Worm (Caenorhabditis elegans) whole organism, late embryonic: ENCODE measurements around the gene F49E2.2.

Source experiments
- C08G9.2 ChIP-seq: sonication (generic microtip); optimal IDR thresholded peaks from 2 replicates; lab custom pipeline; 2016; ENCODE audit warnings: mild to moderate bottlenecking, missing genetic modification characterization, moderate library complexity, missing compliant biosample characterization
- C38D4.7 ChIP-seq: fragments of 200-800 bp; sonication (Bioruptor generic); optimal IDR thresholded peaks from 2 replicates; lab custom pipeline; 2018; ENCODE audit warnings: mild to moderate bottlenecking, missing genetic modification characterization, moderate library complexity, missing compliant biosample characterization
- F13H6.1 ChIP-seq: sonication (generic microtip); optimal IDR thresholded peaks from 2 replicates; lab custom pipeline; 2016; ENCODE audit warnings: missing genetic modification characterization, missing compliant biosample characterization
- K09A11.1 ChIP-seq: sonication (generic microtip); optimal IDR thresholded peaks from 2 replicates; lab custom pipeline; 2017; ENCODE audit warnings: antibody characterized with exemption, mild to moderate bottlenecking, missing genetic modification characterization, missing compliant biosample characterization; ENCODE audit not compliant: insufficient read depth
- T23F11.4 ChIP-seq: fragments of 200-800 bp; sonication (Bioruptor generic); optimal IDR thresholded peaks from 2 replicates; lab custom pipeline; 2018; ENCODE audit warnings: mild to moderate bottlenecking, missing genetic modification characterization, missing compliant biosample characterization
- ahr-1 ChIP-seq: sonication (generic microtip); optimal IDR thresholded peaks from 2 replicates; lab custom pipeline; 2016; ENCODE audit warnings: missing genetic modification characterization, missing compliant biosample characterization
- ceh-22 ChIP-seq: sonication (generic microtip); optimal IDR thresholded peaks from 2 replicates; lab custom pipeline; 2017; ENCODE audit warnings: missing biosample characterization, missing genetic modification characterization
- ceh-30 ChIP-seq: fragments of 150-350 bp; optimal IDR thresholded peaks from 2 replicates; lab custom pipeline; 2014; ENCODE audit warnings: missing biosample characterization, missing genetic modification characterization
- ceh-48 ChIP-seq: sonication (generic microtip); optimal IDR thresholded peaks from 2 replicates; lab custom pipeline; 2016; ENCODE audit warnings: missing genetic modification characterization, inconsistent platforms, missing compliant biosample characterization
- ceh-9 ChIP-seq: sonication (generic microtip); optimal IDR thresholded peaks from 2 replicates; lab custom pipeline; 2016; ENCODE audit warnings: mild to moderate bottlenecking, missing genetic modification characterization, inconsistent platforms, missing compliant biosample characterization
- elt-2 ChIP-seq: sonication (generic microtip); optimal IDR thresholded peaks from 2 replicates; lab custom pipeline; 2016; ENCODE audit warnings: missing genetic modification reagents, missing genetic modification characterization, missing compliant biosample characterization
- elt-4 ChIP-seq: sonication (generic microtip); optimal IDR thresholded peaks from 2 replicates; lab custom pipeline; 2016; ENCODE audit warnings: missing genetic modification characterization, missing compliant biosample characterization
- ets-4 ChIP-seq: sonication (generic microtip); optimal IDR thresholded peaks from 2 replicates; lab custom pipeline; 2016; ENCODE audit warnings: missing genetic modification characterization, missing compliant biosample characterization
- fkh-10 ChIP-seq: fragments of 150-350 bp; optimal IDR thresholded peaks from 2 replicates; lab custom pipeline; 2014; ENCODE audit warnings: missing biosample characterization, missing genetic modification reagents, missing genetic modification characterization
- fkh-6 ChIP-seq: sonication (generic microtip); optimal IDR thresholded peaks from 2 replicates; lab custom pipeline; 2016; ENCODE audit warnings: missing genetic modification characterization, missing compliant biosample characterization
- hlh-13 ChIP-seq: fragments of 200-800 bp; sonication (Bioruptor generic); optimal IDR thresholded peaks from 2 replicates; lab custom pipeline; 2018; ENCODE audit warnings: mild to moderate bottlenecking, missing genetic modification characterization, missing compliant biosample characterization
- hlh-30 ChIP-seq: sonication (generic microtip); optimal IDR thresholded peaks from 2 replicates; lab custom pipeline; 2017; ENCODE audit warnings: antibody characterized with exemption, missing genetic modification characterization, missing compliant biosample characterization; ENCODE audit not compliant: insufficient read depth
- hlh-8 ChIP-seq: sonication (generic microtip); optimal IDR thresholded peaks from 2 replicates; lab custom pipeline; 2016; ENCODE audit warnings: missing genotype, missing genetic modification characterization, missing compliant biosample characterization
- lim-6 ChIP-seq: sonication (generic microtip); optimal IDR thresholded peaks from 2 replicates; lab custom pipeline; 2016; ENCODE audit warnings: missing genetic modification characterization, missing compliant biosample characterization
- lin-11 ChIP-seq: fragments of 200-800 bp; sonication (Bioruptor generic); optimal IDR thresholded peaks from 2 replicates; lab custom pipeline; 2018; ENCODE audit warnings: mild to moderate bottlenecking, missing genetic modification characterization, missing compliant biosample characterization
- nfya-1 ChIP-seq: sonication (generic microtip); optimal IDR thresholded peaks from 2 replicates; lab custom pipeline; 2017; ENCODE audit warnings: missing genetic modification characterization, mild to moderate bottlenecking, missing compliant biosample characterization, antibody characterized with exemption, moderate library complexity
- nhr-232 ChIP-seq: sonication (generic microtip); optimal IDR thresholded peaks from 2 replicates; lab custom pipeline; 2016; ENCODE audit warnings: missing genetic modification characterization, missing compliant biosample characterization
- odd-2 ChIP-seq: sonication (generic microtip); optimal IDR thresholded peaks from 2 replicates; lab custom pipeline; 2017; ENCODE audit warnings: antibody characterized with exemption, mild to moderate bottlenecking, missing genetic modification characterization, missing compliant biosample characterization
- pax-1 ChIP-seq: fragments of 150-350 bp; optimal IDR thresholded peaks from 2 replicates; lab custom pipeline; 2014; ENCODE audit warnings: missing biosample characterization, missing genetic modification characterization
- pha-2 ChIP-seq: sonication (generic microtip); optimal IDR thresholded peaks from 2 replicates; lab custom pipeline; 2017; ENCODE audit warnings: mild to moderate bottlenecking, missing genetic modification characterization, missing compliant biosample characterization
- pha-4 ChIP-seq: fragments of 150-350 bp; optimal IDR thresholded peaks from 2 replicates; lab custom pipeline; 2018; ENCODE audit warnings: missing biosample characterization, missing genetic modification reagents, missing genetic modification characterization
- pqm-1 ChIP-seq: sonication (generic microtip); optimal IDR thresholded peaks from 2 replicates; lab custom pipeline; 2016; ENCODE audit warnings: missing genetic modification characterization, missing compliant biosample characterization
- pros-1 ChIP-seq: fragments of 150-350 bp; optimal IDR thresholded peaks from 2 replicates; lab custom pipeline; 2014; ENCODE audit warnings: missing biosample characterization, missing genetic modification reagents, missing genetic modification characterization
- ref-2 ChIP-seq: sonication (generic microtip); optimal IDR thresholded peaks from 2 replicates; lab custom pipeline; 2016; ENCODE audit warnings: missing genetic modification characterization, missing compliant biosample characterization
- sox-4 ChIP-seq: sonication (generic microtip); optimal IDR thresholded peaks from 2 replicates; lab custom pipeline; 2017; ENCODE audit warnings: mild to moderate bottlenecking, missing genetic modification characterization, inconsistent platforms, missing compliant biosample characterization
- tbx-2 ChIP-seq: sonication (generic microtip); optimal IDR thresholded peaks from 2 replicates; lab custom pipeline; 2016; ENCODE audit warnings: missing genetic modification characterization, missing compliant biosample characterization
- unc-42 ChIP-seq: sonication (generic microtip); optimal IDR thresholded peaks from 2 replicates; lab custom pipeline; 2016; ENCODE audit warnings: missing genotype, missing genetic modification characterization, missing compliant biosample characterization
- unc-86 ChIP-seq: sonication (generic microtip); optimal IDR thresholded peaks from 2 replicates; lab custom pipeline; 2016; ENCODE audit warnings: missing genetic modification characterization, missing compliant biosample characterization
- ztf-16 ChIP-seq: sonication (generic microtip); optimal IDR thresholded peaks from 2 replicates; lab custom pipeline; 2017; ENCODE audit warnings: missing genetic modification characterization, missing compliant biosample characterization

The F49E2.2 gene

ce11 chrX:9548011-9548795 is 18.3 kb upstream of the F49E2.2 start:
- no peak for TF ChIP-seq ahr-1 (tag; lab: Kevin White, UChicago)
- no peak for TF ChIP-seq pax-1 (tag; lab: Kevin White, UChicago)
- TF ChIP-seq C08G9.2 (tag; lab: Kevin White, UChicago) = no peak
- no peak for TF ChIP-seq ceh-48 (tag; lab: Kevin White, UChicago)
- TF ChIP-seq nfya-1 (tag; lab: Kevin White, UChicago) = no peak
- TF ChIP-seq pqm-1 = no peak
- TF ChIP-seq ceh-9 (tag; lab: Kevin White, UChicago) = no peak
- no peak for TF ChIP-seq lim-6 (tag; lab: Kevin White, UChicago)
- TF ChIP-seq F13H6.1 = no peak
- TF ChIP-seq ets-4 = no peak
- no peak for TF ChIP-seq elt-2 (tag; lab: Kevin White, UChicago)
- no peak for TF ChIP-seq hlh-8
- TF ChIP-seq sox-4 (tag; lab: Kevin White, UChicago) = no peak
- no peak for TF ChIP-seq ref-2 (tag; lab: Kevin White, UChicago)
- TF ChIP-seq unc-86 = no peak
- no peak for TF ChIP-seq hlh-30 (tag; lab: Kevin White, UChicago)

ce11 chrX:9548890-9549289 is 17.6 kb upstream of the F49E2.2 start:
- TF ChIP-seq pros-1 (tag; lab: Kevin White, UChicago) = no peak
- no peak for TF ChIP-seq ceh-30 (tag; lab: Kevin White, UChicago)
- no peak for TF ChIP-seq ceh-22 (tag; lab: Kevin White, UChicago)
- TF ChIP-seq T23F11.4 (GFP tag; lab: Kevin White, UChicago) = no peak
- no peak for TF ChIP-seq tbx-2 (tag; lab: Kevin White, UChicago)
- TF ChIP-seq hlh-13 (GFP tag; lab: Kevin White, UChicago) = no peak
- TF ChIP-seq pha-4 (tag; lab: Kevin White, UChicago) = no peak
- no peak for TF ChIP-seq C08G9.2 (tag; lab: Kevin White, UChicago)
- no peak for TF ChIP-seq lim-6 (tag; lab: Kevin White, UChicago)
- no peak for TF ChIP-seq elt-2 (tag; lab: Kevin White, UChicago)

DNA sequence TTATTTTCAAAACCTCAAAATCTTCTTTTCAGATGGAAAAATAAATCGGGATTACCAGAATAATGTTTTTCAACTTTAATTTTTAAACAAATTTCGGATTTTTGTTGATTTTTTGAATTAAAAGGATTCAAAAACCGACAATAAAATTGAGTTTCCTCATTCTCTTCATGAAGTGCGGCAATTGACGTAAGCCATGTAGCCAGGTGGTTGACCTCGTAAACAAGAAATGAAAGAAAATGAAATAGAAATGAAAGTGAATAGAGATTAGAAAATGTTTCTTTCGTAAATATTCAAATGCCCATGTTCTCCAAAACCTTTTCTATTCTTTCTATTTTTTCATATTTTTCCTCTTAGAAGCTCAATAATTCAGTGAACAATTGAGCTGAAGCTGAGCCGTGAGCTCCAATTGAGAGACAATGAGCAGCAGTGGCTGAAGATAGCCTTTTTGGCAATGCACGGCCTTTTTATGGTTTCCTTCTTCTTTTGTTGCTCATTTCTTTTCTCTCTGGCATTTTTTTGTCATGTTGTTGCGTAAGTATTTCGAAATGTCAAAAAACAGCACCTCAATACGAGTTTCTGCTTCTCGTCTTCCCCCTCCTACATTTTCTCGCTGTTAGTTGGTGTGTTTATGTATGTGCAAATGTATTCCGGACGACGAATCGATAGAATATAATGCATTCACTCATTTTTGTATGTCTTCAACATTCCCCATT is 16.7 kb upstream of the F49E2.2 start:
- TF ChIP-seq pha-2 (tag; lab: Kevin White, UChicago) (no peak), lin-11 (tag; lab: Kevin White, UChicago) (no peak), odd-2 (no peak), ceh-30 (tag; lab: Kevin White, UChicago) (no peak), unc-42 (tag; lab: Kevin White, UChicago) (peak; percentile 7)

DNA sequence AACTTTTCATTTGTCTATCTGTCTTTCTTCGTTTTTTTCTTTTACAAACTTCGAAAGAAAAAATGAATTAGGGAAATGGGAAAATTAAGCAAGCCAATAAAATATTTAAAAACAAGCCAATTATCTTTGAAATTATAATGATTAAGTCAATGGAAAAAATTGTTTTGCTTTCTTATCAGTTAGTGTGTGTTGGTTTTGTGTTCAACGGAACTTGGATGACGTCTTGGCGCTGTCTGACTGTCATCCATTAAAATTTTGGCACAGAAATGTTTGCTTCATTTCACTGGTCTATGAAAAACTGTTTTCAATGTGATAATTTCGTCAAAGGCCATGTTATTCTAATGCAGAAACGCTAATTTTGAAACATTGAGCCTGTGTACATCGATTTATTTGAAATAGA is 16.0 kb upstream of the F49E2.2 start:
- TF ChIP-seq sox-4 (tag; lab: Kevin White, UChicago) (no peak), nhr-232 (no peak), ceh-48 (tag; lab: Kevin White, UChicago) (no peak), fkh-6 (tag; lab: Kevin White, UChicago) (no peak), K09A11.1 (no peak), pros-1 (tag; lab: Kevin White, UChicago) (no peak), ztf-16 (tag; lab: Kevin White, UChicago) (no peak), C38D4.7 (GFP tag; lab: Kevin White, UChicago) (no peak), elt-2 (tag; lab: Kevin White, UChicago) (no peak), elt-4 (tag; lab: Kevin White, UChicago) (no peak), fkh-10 (GFP tag; lab: Kevin White, UChicago) (no peak), pqm-1 (no peak)
- TF ChIP-seq, all 69 proteins: peak for 0
